Fruit fly (Drosophila melanogaster) whole organism, embryonic: ENCODE measurements around the gene Trm1.

Experiments
- Asciz ChIP-seq: fragments of 200-800 bp; sonication (Bioruptor generic); optimal IDR thresholded peaks from 2 replicates; lab custom pipeline; 2017; ENCODE audit warnings: missing biosample characterization, mild to moderate bottlenecking, missing genetic modification characterization, missing genetic modification reagents
- Atf6 ChIP-seq: fragments of 200-800 bp; sonication (Bioruptor generic); IDR thresholded peaks from 2 replicates; pipeline ENCODE4 v1.3.6; 2022; ENCODE audit warnings: missing biosample characterization, missing genetic modification characterization
- Bgb ChIP-seq: fragments of 200-800 bp; sonication (Bioruptor generic); IDR thresholded peaks from 2 replicates; pipeline ENCODE4 v1.3.6; 2022; ENCODE audit warnings: missing biosample characterization, missing genetic modification characterization; ENCODE audit not compliant: partially characterized antibody
- CG11504 ChIP-seq: fragments of 200-800 bp; sonication (Bioruptor generic); optimal IDR thresholded peaks from 3 replicates; lab custom pipeline; 2019; ENCODE audit warnings: missing biosample characterization, mild to moderate bottlenecking, missing genetic modification characterization, moderate library complexity
- CG12744 ChIP-seq: fragments of 200-800 bp; sonication (Bioruptor generic); optimal IDR thresholded peaks from 2 replicates; lab custom pipeline; 2016; ENCODE audit warnings: missing biosample characterization, missing genetic modification characterization
- CG15073 ChIP-seq: fragments of 200-800 bp; sonication (Bioruptor generic); optimal IDR thresholded peaks from 2 replicates; lab custom pipeline; 2016; ENCODE audit warnings: missing biosample characterization, missing genetic modification characterization
- CG15601 ChIP-seq: fragments of 200-800 bp; sonication (Bioruptor generic); optimal IDR thresholded peaks from 3 replicates; lab custom pipeline; 2019; ENCODE audit warnings: missing biosample characterization, mild to moderate bottlenecking, missing genetic modification characterization, moderate library complexity
- CG16813 ChIP-seq: fragments of 200-800 bp; sonication (Bioruptor generic); IDR thresholded peaks from 3 replicates; pipeline ENCODE4 v1.3.6; 2022; ENCODE audit warnings: missing biosample characterization, missing genetic modification characterization; ENCODE audit not compliant: partially characterized antibody
- CG2199 ChIP-seq: fragments of 200-800 bp; sonication (Bioruptor generic); IDR thresholded peaks from 3 replicates; pipeline ENCODE4 v1.3.6; 2022; ENCODE audit warnings: missing biosample characterization, missing genetic modification characterization
- CG2889 ChIP-seq: fragments of 200-800 bp; sonication (Bioruptor generic); IDR thresholded peaks from 3 replicates; pipeline ENCODE4 v1.3.6; 2022; ENCODE audit warnings: missing biosample characterization, missing genetic modification characterization
- CG32532 ChIP-seq: fragments of 200-800 bp; sonication (Bioruptor generic); IDR thresholded peaks from 2 replicates; pipeline ENCODE4 v1.3.6; 2022; ENCODE audit warnings: missing biosample characterization, missing genetic modification characterization
- CG34224 ChIP-seq: fragments of 200-800 bp; sonication (Bioruptor generic); IDR thresholded peaks from 3 replicates; pipeline ENCODE4 v1.3.6; 2022; ENCODE audit warnings: missing biosample characterization, missing genetic modification characterization; ENCODE audit not compliant: partially characterized antibody
- CG3847 ChIP-seq: fragments of 200-800 bp; sonication (Bioruptor generic); IDR thresholded peaks from 2 replicates; pipeline ENCODE4 v1.3.6; 2022; ENCODE audit warnings: missing biosample characterization, missing genetic modification characterization
- CG6765 ChIP-seq: fragments of 200-800 bp; sonication (Bioruptor generic); optimal IDR thresholded peaks from 3 replicates; lab custom pipeline; 2017; ENCODE audit warnings: missing biosample characterization, mild to moderate bottlenecking, missing genetic modification characterization
- CG7786 ChIP-seq: fragments of 200-800 bp; sonication (Bioruptor generic); optimal IDR thresholded peaks from 2 replicates; lab custom pipeline; 2016; ENCODE audit warnings: missing biosample characterization, missing genetic modification characterization
- CG9932 ChIP-seq: fragments of 200-800 bp; sonication (Bioruptor generic); IDR thresholded peaks from 2 replicates; pipeline ENCODE4 v1.3.6; 2022; ENCODE audit warnings: missing biosample characterization, missing genetic modification characterization
- CTCF ChIP-seq: fragments of 200-800 bp; sonication (Bioruptor generic); optimal IDR thresholded peaks from 2 replicates; lab custom pipeline; 2017; ENCODE audit warnings: missing biosample characterization, mild to moderate bottlenecking, missing genetic modification characterization, moderate library complexity
- Dbx ChIP-seq: fragments of 200-800 bp; sonication (Bioruptor generic); IDR thresholded peaks from 3 replicates; pipeline ENCODE4 v1.3.6; 2022; ENCODE audit warnings: missing biosample characterization, missing genetic modification characterization
- GATAe ChIP-seq: fragments of 200-800 bp; sonication (Bioruptor generic); conservative IDR thresholded peaks from 2 replicates; pipeline ENCODE4 v1.3.6; 2022; ENCODE audit warnings: missing biosample characterization, missing genetic modification characterization
- MESR4 ChIP-seq: fragments of 200-800 bp; sonication (Bioruptor generic); optimal IDR thresholded peaks from 2 replicates; lab custom pipeline; 2018; ENCODE audit warnings: missing biosample characterization, mild to moderate bottlenecking, missing genetic modification characterization, moderate library complexity
- Meics ChIP-seq: fragments of 200-800 bp; sonication (Bioruptor generic); optimal IDR thresholded peaks from 2 replicates; lab custom pipeline; 2017; ENCODE audit warnings: missing biosample characterization, mild to moderate bottlenecking, missing genetic modification characterization
- NC2β ChIP-seq: fragments of 200-800 bp; sonication (Bioruptor generic); optimal IDR thresholded peaks from 2 replicates; lab custom pipeline; 2016; ENCODE audit warnings: missing biosample characterization, missing genetic modification characterization
- NFAT ChIP-seq: fragments of 200-800 bp; sonication (Bioruptor generic); IDR thresholded peaks from 2 replicates; pipeline ENCODE4 v1.3.6; 2022; ENCODE audit warnings: missing biosample characterization, missing genetic modification characterization
- amos ChIP-seq: fragments of 200-800 bp; sonication (Bioruptor generic); IDR thresholded peaks from 2 replicates; pipeline ENCODE4 v1.3.6; 2022; ENCODE audit warnings: missing biosample characterization, missing genetic modification characterization; ENCODE audit not compliant: partially characterized antibody
- eyg ChIP-seq: fragments of 200-800 bp; sonication (Bioruptor generic); optimal IDR thresholded peaks from 3 replicates; lab custom pipeline; 2016; ENCODE audit warnings: missing biosample characterization, missing genetic modification characterization
- gce ChIP-seq: fragments of 200-800 bp; sonication (Bioruptor generic); IDR thresholded peaks from 3 replicates; pipeline ENCODE4 v1.3.6; 2022; ENCODE audit warnings: missing biosample characterization, missing genetic modification characterization
- kah ChIP-seq: fragments of 200-800 bp; sonication (Bioruptor generic); optimal IDR thresholded peaks from 2 replicates; lab custom pipeline; 2018; ENCODE audit warnings: missing biosample characterization, mild to moderate bottlenecking, missing genetic modification characterization
- lola ChIP-seq, 3 experiments: fragments of >200 bp in 2 of 3; fragments of 200-800 bp in 1 of 3; sonication (Bioruptor generic) in 1 of 3; optimal IDR thresholded peaks; 2 replicates each; lab custom pipeline; 2017 to 2019; ENCODE audit warnings: missing biosample characterization in 3 of 3, missing genetic modification characterization in 3 of 3, mild to moderate bottlenecking in 1 of 3, moderate library complexity in 1 of 3
- lov ChIP-seq, 2 experiments: fragments of 200-800 bp in 1 of 2; fragments of >200 bp in 1 of 2; sonication (Bioruptor generic) in 1 of 2; IDR thresholded peaks in 1 of 2; optimal IDR thresholded peaks in 1 of 2; 2 replicates in 1 of 2; 3 replicates in 1 of 2; pipeline versions ENCODE4 v1.3.6 to Lab custom; 2017 to 2022; ENCODE audit warnings: missing biosample characterization in 1 of 2, missing genetic modification characterization in 1 of 2
- mld ChIP-seq: fragments of 200-800 bp; sonication (Bioruptor generic); IDR thresholded peaks from 3 replicates; pipeline ENCODE4 v1.3.6; 2022; ENCODE audit warnings: missing biosample characterization, missing genetic modification characterization; ENCODE audit not compliant: partially characterized antibody
- pita ChIP-seq: fragments of 200-800 bp; sonication (Bioruptor generic); optimal IDR thresholded peaks from 2 replicates; lab custom pipeline; 2017; ENCODE audit warnings: missing biosample characterization, mild to moderate bottlenecking, missing genetic modification characterization
- rib ChIP-seq: fragments of 200-800 bp; sonication (Bioruptor generic); IDR thresholded peaks from 2 replicates; pipeline ENCODE4 v1.3.6; 2022; ENCODE audit warnings: missing biosample characterization, missing genetic modification characterization
- sc ChIP-seq, 3 experiments: fragments of >200 bp in 2 of 3; fragments of 200-800 bp in 1 of 3; sonication (Bioruptor generic) in 1 of 3; optimal IDR thresholded peaks; 2 replicates in 2 of 3; 3 replicates in 1 of 3; lab custom pipeline; 2017; ENCODE audit warnings: mild to moderate bottlenecking in 1 of 3, missing biosample characterization in 1 of 3, missing genetic modification characterization in 1 of 3, missing genetic modification reagents in 1 of 3
- seq ChIP-seq: fragments of 200-800 bp; sonication (Bioruptor generic); IDR thresholded peaks from 2 replicates; pipeline ENCODE4 v1.3.6; 2022; ENCODE audit warnings: missing biosample characterization, missing genetic modification characterization
- slou ChIP-seq: fragments of 200-800 bp; sonication (Bioruptor generic); optimal IDR thresholded peaks from 3 replicates; lab custom pipeline; 2016; ENCODE audit warnings: missing biosample characterization, missing genetic modification characterization
- sob ChIP-seq: fragments of 200-800 bp; sonication (Bioruptor generic); IDR thresholded peaks from 2 replicates; pipeline ENCODE4 v1.3.6; 2022; ENCODE audit warnings: missing biosample characterization, missing genetic modification characterization
- sr ChIP-seq: fragments of 200-800 bp; sonication (Bioruptor generic); IDR thresholded peaks from 3 replicates; pipeline ENCODE4 v1.3.6; 2022; ENCODE audit warnings: missing biosample characterization, missing genetic modification characterization
- sug ChIP-seq: fragments of 200-800 bp; optimal IDR thresholded peaks from 2 replicates; lab custom pipeline; 2019; ENCODE audit warnings: missing biosample characterization, mild to moderate bottlenecking, missing genetic modification characterization, moderate library complexity

Gene Trm1

DNA sequence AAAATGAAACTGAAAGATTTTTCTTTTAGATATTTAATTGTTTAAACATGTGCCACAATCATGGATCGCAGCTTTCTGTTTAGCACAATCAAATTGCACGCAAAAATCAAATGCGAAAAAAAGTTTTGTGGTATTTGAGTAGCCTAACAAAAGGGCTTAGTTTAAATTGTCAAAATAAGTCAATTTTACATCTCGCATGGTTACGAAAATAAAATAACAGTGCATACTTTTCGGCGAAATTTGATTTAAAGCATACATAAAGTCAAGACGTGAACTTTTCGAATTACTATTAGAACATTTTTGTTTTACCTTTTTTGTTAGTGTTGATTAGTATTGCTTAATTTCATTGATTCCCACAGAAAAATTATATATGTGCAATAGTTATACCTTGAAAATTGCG is 27.2 kb downstream of the Trm1 start (continued):
- TF ChIP-seq CG34224 (GFP tag; lab: Robert Waterston, UW) (no peak), CG15073 (GFP tag; lab: Kevin White, UChicago) (no peak), CG9932 (GFP tag; lab: Robert Waterston, UW) (0 out of 2 replicates have a peak, but pooled peaks have one; percentile 26), pita (peak; percentile 31), eyg (GFP tag; lab: Kevin White, UChicago) (no peak), CG7786 (GFP tag; lab: Kevin White, UChicago) (no peak), CG11504 (tag; lab: Kevin White, UChicago) (peak; percentile 36), CTCF (GFP tag; lab: Kevin White, UChicago) (peak; percentile 73), lola (GFP tag; optimal IDR thresholded peaks at IDR 0.05; lab: Kevin White, UChicago) (no peak), Bgb (GFP tag; lab: Robert Waterston, UW) (peak; percentile 42; the same call in 1 of the 2 replicates), NC2β (GFP tag; lab: Kevin White, UChicago) (no peak), sr (GFP tag; lab: Robert Waterston, UW) (no peak), CG16813 (no peak)

DNA sequence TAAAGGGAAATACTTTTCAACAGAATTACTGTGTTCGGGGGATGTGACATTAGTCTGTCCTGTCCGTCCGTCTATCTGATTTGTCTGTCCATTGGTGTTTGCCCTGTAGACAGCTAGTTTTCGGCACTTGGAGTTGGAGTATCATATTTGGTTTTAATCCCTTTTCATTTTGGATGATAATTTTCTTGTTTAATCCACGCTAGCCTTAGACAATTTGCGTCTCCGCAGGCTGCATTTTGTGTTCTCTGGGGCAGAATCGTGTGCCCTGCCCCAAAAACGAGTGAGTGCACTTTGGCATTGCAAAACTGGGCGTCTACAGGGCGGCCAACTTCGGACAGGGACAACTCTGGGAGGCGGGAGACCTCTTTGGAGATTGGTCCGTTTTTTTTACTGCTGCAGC is 27.9 kb downstream of the Trm1 start:
- TF ChIP-seq Dbx (GFP tag; lab: Robert Waterston, UW) (peak; percentile 35; the same call in 1 of the 3 replicates), amos (GFP tag; lab: Robert Waterston, UW) (peak; percentile 9; the same call in 1 of the 2 replicates), seq (no peak), CG2199 (GFP tag; lab: Robert Waterston, UW) (0 out of 3 replicates have a peak, but pooled peaks have one; percentile 58), CG2889 (GFP tag; lab: Robert Waterston, UW) (no peak), CG7786 (GFP tag; lab: Kevin White, UChicago) (no peak), sob (GFP tag; lab: Robert Waterston, UW) (0 out of 2 replicates have a peak, but pooled peaks have one; percentile 22), Bgb (GFP tag; lab: Robert Waterston, UW) (no peak), CG32532 (GFP tag; lab: Robert Waterston, UW) (0 out of 2 replicates have a peak, but pooled peaks have one; percentile 38), kah (no peak), GATAe (GFP tag; lab: Robert Waterston, UW) (no peak), mld (0 out of 3 replicates have a peak, but pooled peaks have one; percentile 5), CG12744 (GFP tag; lab: Kevin White, UChicago) (no peak), rib (no peak), Asciz (no peak), lov (optimal IDR thresholded peaks at IDR 0.05; lab: Kevin White, UChicago) (no peak), lov (GFP tag; IDR thresholded peaks at IDR 0.05; lab: Robert Waterston, UW) (no peak), CG3847 (GFP tag; lab: Robert Waterston, UW) (peak; percentile 17; the same call in 1 of the 2 replicates), Meics (no peak), slou (GFP tag; lab: Kevin White, UChicago) (no peak), sug (tag; lab: Kevin White, UChicago) (no peak), sc (optimal IDR thresholded peaks at IDR 0.05; lab: Kevin White, UChicago) (no peak), sc (GFP tag; optimal IDR thresholded peaks at IDR 0.05; lab: Kevin White, UChicago) (no peak), CG6765 (GFP tag; lab: Kevin White, UChicago) (no peak), Atf6 (GFP tag; lab: Robert Waterston, UW) (peak; percentile 24; the same call in 1 of the 2 replicates), CG9932 (GFP tag; lab: Robert Waterston, UW) (peak; percentile 53; the same call in 1 of the 2 replicates), MESR4 (GFP tag; lab: Kevin White, UChicago) (no peak), NFAT (0 out of 2 replicates have a peak, but pooled peaks have one; percentile 33), CG15601 (tag; lab: Kevin White, UChicago) (no peak), gce (GFP tag; lab: Robert Waterston, UW) (no peak)
- TF ChIP-seq, all 482 proteins: peak for 10
